Worm (Caenorhabditis elegans) whole organism, young adult: ENCODE data around the gene fut-3.

Experiments
- B0035.1 ChIP-seq: sonication (generic microtip); optimal IDR thresholded peaks from 2 replicates; lab custom pipeline; 2016; ENCODE audit warnings: missing genetic modification characterization, mild to moderate bottlenecking, missing compliant biosample characterization, missing genotype, missing genetic modification reagents
- D2030.7 ChIP-seq: fragments of 200-800 bp; sonication (Bioruptor generic); IDR thresholded peaks from 2 replicates; pipeline ENCODE4 v1.3.6; 2022; ENCODE audit warnings: missing genetic modification reagents, missing genetic modification characterization, missing compliant biosample characterization
- F10E7.11 ChIP-seq: sonication (generic microtip); optimal IDR thresholded peaks from 2 replicates; lab custom pipeline; 2017; ENCODE audit warnings: mild to moderate bottlenecking, missing genetic modification characterization, moderate library complexity, missing compliant biosample characterization
- F37B4.10 ChIP-seq: fragments of 200-800 bp; sonication (Bioruptor generic); IDR thresholded peaks from 2 replicates; pipeline ENCODE4 v1.3.6; 2022; ENCODE audit warnings: missing genetic modification characterization, missing compliant biosample characterization
- F55B11.4 ChIP-seq: sonication (generic microtip); optimal IDR thresholded peaks from 2 replicates; lab custom pipeline; 2016; ENCODE audit warnings: missing compliant biosample characterization, missing genetic modification characterization, borderline replicate concordance; ENCODE audit not compliant: insufficient read depth
- F57A8.1 ChIP-seq: fragments of 200-800 bp; sonication (Bioruptor generic); optimal IDR thresholded peaks from 2 replicates; lab custom pipeline; 2018; ENCODE audit warnings: mild to moderate bottlenecking, missing genetic modification characterization, moderate library complexity, missing compliant biosample characterization
- K12H6.12 ChIP-seq: fragments of 200-800 bp; sonication (Bioruptor generic); optimal IDR thresholded peaks from 2 replicates; lab custom pipeline; 2018; ENCODE audit warnings: mild to moderate bottlenecking, missing genetic modification characterization, missing compliant biosample characterization
- Y53G8AR.9 ChIP-seq: fragments of 200-800 bp; sonication (Bioruptor generic); conservative IDR thresholded peaks from 2 replicates; pipeline ENCODE4 v1.3.6; 2022; ENCODE audit warnings: missing genetic modification reagents, missing genetic modification characterization, missing compliant biosample characterization
- Y56A3A.18 ChIP-seq: fragments of 200-800 bp; sonication (Bioruptor generic); IDR thresholded peaks from 2 replicates; pipeline ENCODE4 v1.3.6; 2022; ENCODE audit warnings: missing genetic modification reagents, missing genetic modification characterization, missing compliant biosample characterization
- Y67H2A.10 ChIP-seq: fragments of 200-800 bp; sonication (Bioruptor generic); conservative IDR thresholded peaks from 2 replicates; pipeline ENCODE4 v1.3.6; 2022; ENCODE audit warnings: missing genetic modification reagents, missing genetic modification characterization, missing compliant biosample characterization
- Y79H2A.3 ChIP-seq: fragments of 200-800 bp; sonication (Bioruptor generic); conservative IDR thresholded peaks from 2 replicates; pipeline ENCODE4 v1.3.6; 2022; ENCODE audit warnings: missing genetic modification reagents, missing genetic modification characterization, missing compliant biosample characterization
- Y95B8A.8 ChIP-seq: fragments of 200-800 bp; sonication (Bioruptor generic); IDR thresholded peaks from 2 replicates; pipeline ENCODE4 v1.3.6; 2022; ENCODE audit warnings: missing genetic modification reagents, missing genetic modification characterization, missing compliant biosample characterization
- ZK185.1 ChIP-seq: sonication (generic microtip); optimal IDR thresholded peaks from 2 replicates; lab custom pipeline; 2016; ENCODE audit warnings: mild to moderate bottlenecking, missing genetic modification characterization, missing compliant biosample characterization; ENCODE audit not compliant: poor library complexity, severe bottlenecking
- aptf-3 ChIP-seq: fragments of 200-800 bp; sonication (Bioruptor generic); IDR thresholded peaks from 2 replicates; pipeline ENCODE4 v1.3.6; 2022; ENCODE audit warnings: missing genetic modification characterization, missing compliant biosample characterization
- attf-3 ChIP-seq: fragments of 200-800 bp; sonication (Bioruptor generic); conservative IDR thresholded peaks from 2 replicates; pipeline ENCODE4 v1.3.6; 2022; ENCODE audit warnings: missing genetic modification reagents, missing genetic modification characterization, missing compliant biosample characterization
- bed-2 ChIP-seq: fragments of 200-800 bp; sonication (Bioruptor generic); IDR thresholded peaks from 2 replicates; pipeline ENCODE4 v1.3.6; 2022; ENCODE audit warnings: missing genetic modification reagents, missing genetic modification characterization, missing compliant biosample characterization
- ccch-3 ChIP-seq: fragments of 200-800 bp; sonication (Bioruptor generic); optimal IDR thresholded peaks from 2 replicates; lab custom pipeline; 2018; ENCODE audit warnings: mild to moderate bottlenecking, missing genetic modification characterization, missing compliant biosample characterization
- cebp-1 ChIP-seq, 2 experiments: fragments of 200-800 bp in 1 of 2; sonication (Bioruptor generic) in 1 of 2; sonication (generic microtip) in 1 of 2; IDR thresholded peaks in 1 of 2; optimal IDR thresholded peaks in 1 of 2; 2 replicates each; pipeline versions ENCODE4 v1.3.6 to Lab custom; 2017 to 2022; ENCODE audit warnings: missing compliant biosample characterization in 2 of 2, missing genetic modification characterization in 2 of 2, mild to moderate bottlenecking in 1 of 2, missing genetic modification reagents in 1 of 2, moderate library complexity in 1 of 2
- cebp-2 ChIP-seq: fragments of 200-800 bp; sonication (Bioruptor generic); IDR thresholded peaks from 2 replicates; pipeline ENCODE4 v1.3.6; 2022; ENCODE audit warnings: missing genetic modification characterization, missing compliant biosample characterization
- ceh-100 ChIP-seq: fragments of 200-800 bp; sonication (Bioruptor generic); IDR thresholded peaks from 2 replicates; pipeline ENCODE4 v1.3.6; 2022; ENCODE audit warnings: missing genetic modification reagents, missing genetic modification characterization, missing compliant biosample characterization
- ceh-58 ChIP-seq: fragments of 200-800 bp; sonication (Bioruptor generic); IDR thresholded peaks from 2 replicates; pipeline ENCODE4 v1.3.6; 2022; ENCODE audit warnings: missing genetic modification characterization, missing compliant biosample characterization
- chd-7 ChIP-seq: sonication (generic microtip); optimal IDR thresholded peaks from 2 replicates; lab custom pipeline; 2016; ENCODE audit warnings: mild to moderate bottlenecking, missing genetic modification characterization, moderate library complexity, missing compliant biosample characterization
- die-1 ChIP-seq: sonication (generic microtip); optimal IDR thresholded peaks from 2 replicates; lab custom pipeline; 2016; ENCODE audit warnings: missing genotype, mild to moderate bottlenecking, missing genetic modification characterization, missing compliant biosample characterization
- dpl-1 ChIP-seq: fragments of 150-350 bp; optimal IDR thresholded peaks from 2 replicates; lab custom pipeline; 2014; ENCODE audit warnings: missing biosample characterization, missing genetic modification reagents, missing genetic modification characterization
- egl-44 ChIP-seq: fragments of 200-800 bp; sonication (Bioruptor generic); IDR thresholded peaks from 2 replicates; pipeline ENCODE4 v1.3.6; 2022; ENCODE audit warnings: missing genetic modification reagents, missing genetic modification characterization, missing compliant biosample characterization
- egrh-3 ChIP-seq: fragments of 200-800 bp; sonication (Bioruptor generic); IDR thresholded peaks from 2 replicates; pipeline ENCODE4 v1.3.6; 2022; ENCODE audit warnings: missing genetic modification reagents, missing genetic modification characterization, missing compliant biosample characterization
- ets-4 ChIP-seq: fragments of 200-800 bp; sonication (Bioruptor generic); optimal IDR thresholded peaks from 2 replicates; lab custom pipeline; 2018; ENCODE audit warnings: mild to moderate bottlenecking, missing genetic modification characterization, missing compliant biosample characterization
- gei-17 ChIP-seq: fragments of 200-800 bp; sonication (Bioruptor generic); optimal IDR thresholded peaks from 2 replicates; lab custom pipeline; 2018; ENCODE audit warnings: mild to moderate bottlenecking, missing genetic modification characterization, missing compliant biosample characterization
- hlh-12 ChIP-seq: sonication (generic microtip); optimal IDR thresholded peaks from 2 replicates; lab custom pipeline; 2016; ENCODE audit warnings: missing genetic modification characterization, missing compliant biosample characterization
- hmg-20 ChIP-seq: fragments of 200-800 bp; sonication (Bioruptor generic); IDR thresholded peaks from 2 replicates; pipeline ENCODE4 v1.3.6; 2022; ENCODE audit warnings: missing genetic modification reagents, missing genetic modification characterization, missing compliant biosample characterization
- lag-1 ChIP-seq: fragments of 200-800 bp; sonication (Bioruptor generic); IDR thresholded peaks from 2 replicates; pipeline ENCODE4 v1.3.6; 2022; ENCODE audit warnings: missing genetic modification reagents, missing genetic modification characterization, missing compliant biosample characterization
- let-607 ChIP-seq, 2 experiments: fragments of 200-800 bp in 1 of 2; sonication (Bioruptor generic) in 1 of 2; sonication (generic microtip) in 1 of 2; optimal IDR thresholded peaks; 2 replicates each; lab custom pipeline; 2016 to 2018; ENCODE audit warnings: mild to moderate bottlenecking in 2 of 2, missing compliant biosample characterization in 2 of 2, missing genetic modification characterization in 2 of 2, moderate library complexity in 2 of 2, missing genotype in 1 of 2
- lsy-27 ChIP-seq: sonication (generic microtip); optimal IDR thresholded peaks from 2 replicates; lab custom pipeline; 2017; ENCODE audit warnings: missing genetic modification characterization, mild to moderate bottlenecking, missing compliant biosample characterization, antibody characterized with exemption, missing genotype, borderline replicate concordance; ENCODE audit not compliant: insufficient read depth
- mcd-1 ChIP-seq: fragments of 200-800 bp; sonication (Bioruptor generic); IDR thresholded peaks from 2 replicates; pipeline ENCODE4 v1.3.6; 2022; ENCODE audit warnings: missing genetic modification reagents, missing genetic modification characterization, missing compliant biosample characterization
- mel-28 ChIP-seq: sonication (generic microtip); optimal IDR thresholded peaks from 2 replicates; lab custom pipeline; 2016; ENCODE audit warnings: borderline replicate concordance, mild to moderate bottlenecking, missing genetic modification characterization, missing compliant biosample characterization
- nfyb-1 ChIP-seq: fragments of 200-800 bp; sonication (Bioruptor generic); IDR thresholded peaks from 2 replicates; pipeline ENCODE4 v1.3.6; 2022; ENCODE audit warnings: missing genetic modification reagents, missing genetic modification characterization, missing compliant biosample characterization
- repo-1 ChIP-seq: sonication (generic microtip); optimal IDR thresholded peaks from 2 replicates; lab custom pipeline; 2017; ENCODE audit warnings: mild to moderate bottlenecking, missing genetic modification characterization, missing compliant biosample characterization
- sea-2 ChIP-seq: fragments of 200-800 bp; sonication (Bioruptor generic); IDR thresholded peaks from 2 replicates; pipeline ENCODE4 v1.3.6; 2022; ENCODE audit warnings: missing genetic modification characterization, missing compliant biosample characterization
- snpc-4 ChIP-seq, 5 experiments: fragments of 150-350 bp in 1 of 5; sonication (generic microtip) in 4 of 5; optimal IDR thresholded peaks; 2 replicates each; lab custom pipeline; 2014 to 2018; ENCODE audit warnings: missing genetic modification characterization in 5 of 5, missing biosample characterization in 3 of 5, antibody characterized with exemption in 2 of 5, mild to moderate bottlenecking in 2 of 5, missing compliant biosample characterization in 2 of 5, missing genotype in 2 of 5, moderate library complexity in 2 of 5, missing genetic modification reagents in 1 of 5
- somi-1 ChIP-seq: fragments of 200-800 bp; sonication (Bioruptor generic); optimal IDR thresholded peaks from 2 replicates; lab custom pipeline; 2018; ENCODE audit warnings: mild to moderate bottlenecking, missing genetic modification characterization, missing compliant biosample characterization
- tlf-1 ChIP-seq: fragments of 200-800 bp; sonication (Bioruptor generic); optimal IDR thresholded peaks from 2 replicates; lab custom pipeline; 2018; ENCODE audit warnings: mild to moderate bottlenecking, missing genetic modification characterization, missing compliant biosample characterization
- unc-62 ChIP-seq: fragments of 150-350 bp; optimal IDR thresholded peaks from 2 replicates; lab custom pipeline; 2014; ENCODE audit warnings: missing biosample characterization, missing genetic modification reagents, missing genetic modification characterization
- ztf-25 ChIP-seq: fragments of 200-800 bp; sonication (Bioruptor generic); IDR thresholded peaks from 2 replicates; pipeline ENCODE4 v1.3.6; 2022; ENCODE audit warnings: missing genetic modification reagents, missing genetic modification characterization, missing compliant biosample characterization
- ztf-28 ChIP-seq: fragments of 200-800 bp; sonication (Bioruptor generic); IDR thresholded peaks from 2 replicates; pipeline ENCODE4 v1.3.6; 2022; ENCODE audit warnings: missing genetic modification reagents, missing genetic modification characterization, missing compliant biosample characterization
- ztf-3 ChIP-seq: fragments of 200-800 bp; sonication (Bioruptor generic); optimal IDR thresholded peaks from 2 replicates; lab custom pipeline; 2018; ENCODE audit warnings: mild to moderate bottlenecking, missing genetic modification characterization, missing compliant biosample characterization
- ztf-6 ChIP-seq: fragments of 200-800 bp; sonication (Bioruptor generic); IDR thresholded peaks from 2 replicates; pipeline ENCODE4 v1.3.6; 2022; ENCODE audit warnings: missing genetic modification reagents, missing genetic modification characterization, missing compliant biosample characterization

Gene fut-3

ce11 chrII:5698869-5699268 lies 39.3 kb upstream of the fut-3 start, which contains the start of the genes C25H3.10 and C25H3.1:
TSS of gene C25H3.10 (minus strand) at chrII:5698969.
TSS of gene C25H3.1 (plus strand) at chrII:5699071.
- no peak for TF ChIP-seq ztf-6 (GFP tag; lab: Robert Waterston, UW)
- TF ChIP-seq attf-3 (GFP tag; lab: Robert Waterston, UW): no peak
- TF ChIP-seq unc-62 (GFP tag; lab: Kevin White, UChicago): no peak
- TF ChIP-seq Y56A3A.18: no peak
- no peak for TF ChIP-seq ztf-25
- TF ChIP-seq, all 124 proteins: peak for 0

ce11 chrII:5698254-5698653 lies 38.7 kb upstream of the fut-3 start:
- TF ChIP-seq lsy-27 (tag; lab: Kevin White, UChicago): no peak
- no peak for TF ChIP-seq cebp-2 (GFP tag; lab: Robert Waterston, UW)
- TF ChIP-seq F10E7.11: no peak
- TF ChIP-seq sea-2 (GFP tag; lab: Robert Waterston, UW): no peak
- TF ChIP-seq lag-1 (GFP tag; lab: Robert Waterston, UW): no peak
- TF ChIP-seq egl-44 (GFP tag; lab: Robert Waterston, UW): no peak
- no peak for TF ChIP-seq cebp-1 (GFP tag; IDR thresholded peaks at IDR 0.05; lab: Robert Waterston, UW)
- TF ChIP-seq cebp-1 (tag; optimal IDR thresholded peaks at IDR 0.05; lab: Kevin White, UChicago): peak; percentile 52
- TF ChIP-seq hlh-12 (tag; lab: Kevin White, UChicago): no peak
- no peak for TF ChIP-seq K12H6.12 (tag; lab: Kevin White, UChicago)
- TF ChIP-seq ets-4 (GFP tag; lab: Kevin White, UChicago): no peak
- TF ChIP-seq ztf-25: no peak
- TF ChIP-seq mcd-1: no peak
- no peak for TF ChIP-seq ztf-3 (GFP tag; lab: Kevin White, UChicago)
- no peak for TF ChIP-seq let-607 (tag; optimal IDR thresholded peaks at IDR 0.05; lab: Kevin White, UChicago)
- TF ChIP-seq ceh-100: no peak
- no peak for TF ChIP-seq repo-1
- no peak for TF ChIP-seq aptf-3
- TF ChIP-seq Y95B8A.8: no peak
- no peak for TF ChIP-seq gei-17 (GFP tag; lab: Kevin White, UChicago)
- TF ChIP-seq ZK185.1: no peak
- TF ChIP-seq mel-28: no peak
- no peak for TF ChIP-seq D2030.7 (GFP tag; lab: Robert Waterston, UW)
- TF ChIP-seq ztf-28 (GFP tag; lab: Robert Waterston, UW): no peak
- TF ChIP-seq Y79H2A.3: no peak
- no peak for TF ChIP-seq F57A8.1 (GFP tag; lab: Kevin White, UChicago)
- no peak for TF ChIP-seq snpc-4 (GFP tag; optimal IDR thresholded peaks at IDR 0.05; lab: Kevin White, UChicago)
- TF ChIP-seq snpc-4 (tag; optimal IDR thresholded peaks at IDR 0.05; lab: Kevin White, UChicago): peak in 2 of 4 experiments; percentile 21 to 64
- TF ChIP-seq chd-7 (tag; lab: Kevin White, UChicago): peak; percentile 33
- TF ChIP-seq egrh-3: no peak
- TF ChIP-seq Y53G8AR.9 (GFP tag; lab: Robert Waterston, UW): no peak
- no peak for TF ChIP-seq ceh-58 (GFP tag; lab: Robert Waterston, UW)
- no peak for TF ChIP-seq Y67H2A.10
- no peak for TF ChIP-seq ccch-3 (GFP tag; lab: Kevin White, UChicago)
- TF ChIP-seq nfyb-1 (GFP tag; lab: Robert Waterston, UW): no peak
- TF ChIP-seq dpl-1 (GFP tag; lab: Kevin White, UChicago): no peak
- no peak for TF ChIP-seq F37B4.10 (GFP tag; lab: Robert Waterston, UW)
- TF ChIP-seq somi-1 (GFP tag; lab: Kevin White, UChicago): no peak
- peak; percentile 25 for TF ChIP-seq tlf-1
- TF ChIP-seq F55B11.4 (tag; lab: Kevin White, UChicago): no peak
- TF ChIP-seq die-1 (tag; lab: Kevin White, UChicago): no peak
- TF ChIP-seq hmg-20 (GFP tag; lab: Robert Waterston, UW): no peak
- TF ChIP-seq B0035.1 (tag; lab: Kevin White, UChicago): no peak
- TF ChIP-seq bed-2 (GFP tag; lab: Robert Waterston, UW): no peak
